Worm (Caenorhabditis elegans) whole organism, mixed stage, embryonic: ENCODE measurements around the gene Y32H12A.6.

Source experiments
- blmp-1 ChIP-seq: fragments of 150-350 bp; optimal IDR thresholded peaks from 2 replicates; lab custom pipeline; 2014; ENCODE audit warnings: missing biosample characterization, missing genetic modification characterization
- drap-1 ChIP-seq: fragments of 200-800 bp; sonication (Bioruptor generic); optimal IDR thresholded peaks from 3 replicates; lab custom pipeline; 2018; ENCODE audit warnings: mild to moderate bottlenecking, missing genetic modification characterization, missing compliant biosample characterization
- elt-1 ChIP-seq: sonication (generic microtip); optimal IDR thresholded peaks from 2 replicates; lab custom pipeline; 2017; ENCODE audit warnings: missing genetic modification characterization, mild to moderate bottlenecking, missing compliant biosample characterization, antibody characterized with exemption, moderate library complexity, borderline replicate concordance; ENCODE audit not compliant: insufficient read depth
- lin-13 ChIP-seq: fragments of 150-350 bp; optimal IDR thresholded peaks from 2 replicates; lab custom pipeline; 2014; ENCODE audit warnings: missing biosample characterization, missing genetic modification characterization
- lsy-2 ChIP-seq: fragments of 150-350 bp; optimal IDR thresholded peaks from 2 replicates; lab custom pipeline; 2014; ENCODE audit warnings: missing biosample characterization, missing genetic modification characterization
- mls-2 ChIP-seq: sonication (generic microtip); optimal IDR thresholded peaks from 2 replicates; lab custom pipeline; 2016; ENCODE audit warnings: mild to moderate bottlenecking, missing genetic modification characterization, moderate library complexity, missing compliant biosample characterization
- nhr-12 ChIP-seq: fragments of 150-350 bp; optimal IDR thresholded peaks from 2 replicates; lab custom pipeline; 2014; ENCODE audit warnings: missing biosample characterization, missing genetic modification characterization
- nhr-237 ChIP-seq: fragments of 150-350 bp; optimal IDR thresholded peaks from 2 replicates; lab custom pipeline; 2014; ENCODE audit warnings: missing biosample characterization, missing genetic modification characterization
- nhr-28 ChIP-seq: fragments of 150-350 bp; optimal IDR thresholded peaks from 2 replicates; lab custom pipeline; 2014; ENCODE audit warnings: missing biosample characterization, missing genetic modification characterization
- pha-4 ChIP-seq: fragments of 150-350 bp; optimal IDR thresholded peaks from 2 replicates; lab custom pipeline; 2018; ENCODE audit warnings: missing biosample characterization, missing genetic modification reagents, missing genetic modification characterization
- sem-2 ChIP-seq: fragments of 200-800 bp; sonication (Bioruptor generic); optimal IDR thresholded peaks from 2 replicates; lab custom pipeline; 2018; ENCODE audit warnings: mild to moderate bottlenecking, missing genetic modification characterization, missing compliant biosample characterization
- unc-39 ChIP-seq: fragments of 150-350 bp; optimal IDR thresholded peaks from 2 replicates; lab custom pipeline; 2014; ENCODE audit warnings: missing biosample characterization, missing genetic modification characterization
- unc-62 ChIP-seq: fragments of 150-350 bp; optimal IDR thresholded peaks from 2 replicates; lab custom pipeline; 2014; ENCODE audit warnings: missing biosample characterization, missing genetic modification reagents, missing genetic modification characterization
- zip-8 ChIP-seq: fragments of 150-350 bp; optimal IDR thresholded peaks from 2 replicates; lab custom pipeline; 2014; ENCODE audit warnings: missing biosample characterization, missing genetic modification characterization

ce11 chrIII:5423665-5424133 is 41.7 kb upstream of the Y32H12A.6 start, which contains the start of gene dnj-24:
- TF ChIP-seq drap-1 (GFP tag; lab: Kevin White, UChicago) (no peak), lsy-2 (tag; lab: Kevin White, UChicago) (no peak), unc-62 (GFP tag; lab: Kevin White, UChicago) (no peak), pha-4 (tag; lab: Kevin White, UChicago) (no peak), nhr-12 (tag; lab: Kevin White, UChicago) (no peak), elt-1 (tag; lab: Kevin White, UChicago) (no peak), nhr-237 (tag; lab: Kevin White, UChicago) (no peak), nhr-28 (tag; lab: Kevin White, UChicago) (no peak), zip-8 (tag; lab: Kevin White, UChicago) (no peak), mls-2 (tag; lab: Kevin White, UChicago) (no peak), blmp-1 (tag; lab: Kevin White, UChicago) (no peak), sem-2 (GFP tag; lab: Kevin White, UChicago) (no peak), unc-39 (tag; lab: Kevin White, UChicago) (no peak), lin-13 (no peak)
